Fruit fly (Drosophila melanogaster): ENCODE measurements around the gene CRMP.

DNA sequence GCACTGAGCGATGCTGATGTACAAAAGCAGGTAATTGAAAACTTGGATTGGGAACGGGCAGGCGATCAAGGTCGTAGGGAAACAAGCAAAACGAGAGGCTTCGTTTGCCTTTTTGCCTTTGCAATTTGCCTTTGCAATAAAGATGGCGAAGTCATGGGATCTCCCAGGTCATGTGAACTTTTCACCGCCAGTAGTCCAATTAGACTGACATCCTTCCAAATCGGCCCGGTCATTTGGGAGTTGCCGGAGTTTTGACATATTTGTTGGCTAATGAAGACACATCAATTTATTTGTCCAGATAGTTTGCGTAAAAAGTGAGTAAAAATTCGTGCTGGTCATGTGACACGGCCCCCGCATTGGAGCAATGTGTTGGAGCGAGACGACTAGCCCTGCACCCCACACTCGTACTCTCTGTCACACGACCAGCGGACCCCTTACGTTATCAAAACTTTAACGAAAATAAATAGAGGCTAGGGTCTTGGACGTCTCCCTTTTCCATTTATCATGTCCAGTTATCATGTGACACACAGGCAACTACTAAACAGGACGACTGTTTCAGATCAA is 21.2 kb downstream of the CRMP start:
- TF ChIP-seq CG10348 (GFP tag; IDR thresholded peaks at IDR 0.05) (no peak), EcR (GFP tag; optimal IDR thresholded peaks at IDR 0.05) (peak; percentile 30), CG14655 (GFP tag; optimal IDR thresholded peaks at IDR 0.05) (no peak), Snoo (tag; optimal IDR thresholded peaks at IDR 0.05) (no peak)

Data from whole organism, pupa.